Worm (Caenorhabditis elegans) whole organism, early embryonic: ENCODE measurements around the gene tbc-1.

Source experiments
- ama-1 ChIP-seq: fragments of 150-350 bp; optimal IDR thresholded peaks from 2 replicates; lab custom pipeline; 2014
- ceh-13 ChIP-seq: fragments of 200-800 bp; sonication (Bioruptor generic); optimal IDR thresholded peaks from 2 replicates; lab custom pipeline; 2018; ENCODE audit warnings: mild to moderate bottlenecking, missing genetic modification characterization, missing compliant biosample characterization
- ceh-36 ChIP-seq: sonication (generic microtip); optimal IDR thresholded peaks from 2 replicates; lab custom pipeline; 2016; ENCODE audit warnings: missing genetic modification characterization, inconsistent platforms, missing compliant biosample characterization
- flt-1 ChIP-seq: fragments of 200-800 bp; sonication (Bioruptor generic); IDR thresholded peaks from 2 replicates; pipeline ENCODE4 v1.3.6; 2022; ENCODE audit warnings: missing genetic modification characterization, missing compliant biosample characterization
- hmg-4 ChIP-seq: fragments of 200-800 bp; sonication (Bioruptor generic); optimal IDR thresholded peaks from 2 replicates; lab custom pipeline; 2018; ENCODE audit warnings: mild to moderate bottlenecking, missing genetic modification characterization, missing compliant biosample characterization
- hnd-1 ChIP-seq: sonication (generic microtip); optimal IDR thresholded peaks from 2 replicates; lab custom pipeline; 2016; ENCODE audit warnings: missing genetic modification characterization, missing compliant biosample characterization
- scrt-1 ChIP-seq: fragments of 200-800 bp; sonication (Bioruptor generic); IDR thresholded peaks from 2 replicates; pipeline ENCODE4 v1.3.6; 2022; ENCODE audit warnings: missing genetic modification characterization, missing compliant biosample characterization
- sea-1 ChIP-seq: fragments of 200-800 bp; sonication (Bioruptor generic); conservative IDR thresholded peaks from 2 replicates; pipeline ENCODE4 v1.3.6; 2022; ENCODE audit warnings: missing genetic modification characterization, missing compliant biosample characterization
- tra-4 ChIP-seq: sonication (generic microtip); optimal IDR thresholded peaks from 2 replicates; lab custom pipeline; 2017; ENCODE audit warnings: missing genetic modification characterization, missing compliant biosample characterization

DNA sequence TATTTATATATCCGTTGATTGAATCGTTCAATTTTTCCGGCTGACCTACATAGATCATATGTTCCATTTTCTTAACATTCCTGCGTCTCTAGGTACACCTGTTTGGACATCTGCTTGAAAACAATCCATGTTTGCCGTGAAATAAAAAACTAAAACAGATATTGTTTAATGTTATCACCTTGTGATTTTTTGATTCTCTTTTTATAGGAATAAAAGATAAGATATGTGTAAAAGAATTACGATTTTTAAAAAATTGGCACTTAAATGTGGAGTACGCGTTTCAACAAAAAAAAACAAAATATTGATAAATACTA lies 23.2 kb upstream of the tbc-1 start:
- TF ChIP-seq ceh-13 (GFP tag; lab: Kevin White, UChicago) = no peak
- no peak for TF ChIP-seq hnd-1
- no peak for TF ChIP-seq ceh-36 (tag; lab: Kevin White, UChicago)
- TF ChIP-seq ama-1 (lab: Kevin White, UChicago) = no peak
- no peak for TF ChIP-seq hmg-4 (GFP tag; lab: Kevin White, UChicago)
- TF ChIP-seq flt-1 = no peak
- TF ChIP-seq tra-4 (tag; lab: Kevin White, UChicago) = no peak
- TF ChIP-seq sea-1 = no peak
- no peak for TF ChIP-seq scrt-1 (GFP tag; lab: Robert Waterston, UW)
